Fruit fly (Drosophila melanogaster): Measurements from ENCODE around the gene CG6470.

Gene CG6470

DNA sequence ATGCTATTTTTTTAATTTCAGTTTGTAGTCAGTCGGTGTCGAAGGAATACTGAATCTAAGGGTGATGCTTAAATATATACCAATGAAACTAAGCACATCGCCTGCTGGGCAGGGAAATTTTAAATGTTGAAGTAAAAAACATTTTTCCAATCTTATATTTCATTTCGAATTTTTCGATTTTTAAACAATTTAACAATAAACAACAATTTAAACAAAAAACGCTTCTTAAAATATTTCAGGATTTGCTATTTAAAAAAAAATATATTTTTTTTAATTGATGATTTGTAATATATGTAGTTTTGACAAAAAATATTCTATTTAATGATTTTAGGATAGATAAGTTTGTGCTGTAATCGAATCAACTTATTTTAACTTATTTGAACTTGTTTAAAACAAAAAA lies at the start of gene CG6470:
Gene CG6470 (minus strand): TSS at position 101 of the 400 bp plus-strand sequence.
- no peak for TF ChIP-seq Sin3A (optimal IDR thresholded peaks at IDR 0.05)
- no peak for TF ChIP-seq ttk (optimal IDR thresholded peaks at IDR 0.05)
- no peak for TF ChIP-seq insv (optimal IDR thresholded peaks at IDR 0.05)
- no peak for TF ChIP-seq psq (optimal IDR thresholded peaks at IDR 0.05)
- TF ChIP-seq h (optimal IDR thresholded peaks at IDR 0.05) = no peak
- no peak for TF ChIP-seq Myc (optimal IDR thresholded peaks at IDR 0.05)

DNA sequence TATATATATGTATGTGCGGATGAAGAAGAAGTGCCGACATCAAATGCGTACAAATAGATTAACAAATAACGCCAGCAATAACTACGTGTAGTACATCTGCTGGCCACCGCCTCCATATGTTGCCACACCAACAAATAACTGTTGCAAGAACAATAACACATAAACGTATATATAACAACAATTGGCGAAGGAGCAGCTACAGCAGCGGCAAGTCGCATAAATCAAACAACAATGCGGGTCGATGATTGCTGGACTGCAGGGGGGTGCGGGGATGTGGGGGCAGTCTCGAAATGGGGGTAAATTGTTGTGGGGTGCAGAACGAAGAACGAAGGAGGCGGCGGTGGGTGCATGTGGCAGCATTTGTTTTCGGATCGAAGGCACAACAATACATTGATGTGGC lies 45.9 kb upstream of the CG6470 start:
- TF ChIP-seq psq (optimal IDR thresholded peaks at IDR 0.05) (no peak), ttk (optimal IDR thresholded peaks at IDR 0.05) (no peak), h (optimal IDR thresholded peaks at IDR 0.05) (no peak), Myc (optimal IDR thresholded peaks at IDR 0.05) (no peak), insv (optimal IDR thresholded peaks at IDR 0.05) (no peak), Sin3A (optimal IDR thresholded peaks at IDR 0.05) (no peak)

DNA sequence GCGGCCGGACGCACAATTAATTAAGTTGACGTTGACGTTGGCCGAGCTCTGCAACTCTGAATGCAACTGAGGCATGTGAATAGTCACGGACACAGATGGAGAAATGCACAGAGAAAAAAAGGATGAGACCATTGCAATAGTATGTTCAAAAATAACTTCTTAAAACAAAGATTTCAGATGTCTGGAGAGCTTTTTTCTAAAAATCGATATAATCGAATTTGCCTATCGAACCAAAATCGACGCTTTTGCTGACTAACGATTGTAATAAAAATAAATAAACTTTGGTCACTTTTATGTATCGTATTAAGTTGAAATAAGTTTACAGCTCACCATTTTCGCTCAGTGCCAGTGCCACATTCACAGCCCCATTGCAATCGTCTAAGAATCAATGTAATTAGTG lies 43.9 kb upstream of the CG6470 start:
- no peak for TF ChIP-seq insv (optimal IDR thresholded peaks at IDR 0.05)
- no peak for TF ChIP-seq ttk (optimal IDR thresholded peaks at IDR 0.05)
- TF ChIP-seq Myc (optimal IDR thresholded peaks at IDR 0.05) = no peak
- TF ChIP-seq Sin3A (optimal IDR thresholded peaks at IDR 0.05) = no peak
- no peak for TF ChIP-seq h (optimal IDR thresholded peaks at IDR 0.05)

DNA sequence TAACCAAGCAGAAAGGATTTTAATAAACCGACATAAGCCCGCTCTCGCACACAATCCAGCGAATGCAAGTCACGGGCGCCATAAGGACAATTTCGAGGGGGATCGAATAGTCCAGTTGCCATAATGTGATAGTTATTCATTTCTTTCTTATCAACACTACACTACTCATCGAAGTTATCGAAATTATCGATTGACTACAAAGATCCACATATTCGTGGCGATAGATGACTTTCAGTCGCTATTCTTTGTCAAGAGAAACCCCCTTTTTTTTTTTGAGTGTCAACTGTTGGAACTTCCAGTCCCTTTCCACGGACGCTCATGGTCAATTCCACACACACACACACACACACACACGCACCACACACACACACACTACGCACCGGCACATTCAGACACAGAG lies 39.9 kb upstream of the CG6470 start:
- TF ChIP-seq ttk (optimal IDR thresholded peaks at IDR 0.05) (no peak), insv (optimal IDR thresholded peaks at IDR 0.05) (no peak), psq (optimal IDR thresholded peaks at IDR 0.05) (no peak), Myc (optimal IDR thresholded peaks at IDR 0.05) (no peak), Sin3A (optimal IDR thresholded peaks at IDR 0.05) (no peak), h (optimal IDR thresholded peaks at IDR 0.05) (no peak)

DNA sequence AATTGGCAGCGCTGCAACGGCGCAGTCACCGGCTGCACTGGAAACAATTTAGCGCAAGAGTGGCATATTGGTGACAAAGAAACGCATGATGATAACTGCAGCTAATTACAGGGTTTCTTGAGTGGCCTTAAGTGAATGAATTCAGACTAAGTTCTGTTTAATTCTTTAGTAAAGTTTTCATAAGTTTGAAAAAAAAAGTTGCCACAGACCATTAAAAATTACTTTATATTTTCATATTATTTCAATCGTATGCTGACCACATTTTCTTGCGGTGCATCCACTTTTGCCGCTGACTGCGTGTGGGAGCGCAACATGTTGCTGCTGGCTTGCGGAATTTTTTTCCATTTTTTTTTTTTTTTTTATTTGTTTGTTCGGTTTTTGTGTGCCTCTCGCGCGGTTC lies 37.8 kb upstream of the CG6470 start:
- TF ChIP-seq Sin3A (optimal IDR thresholded peaks at IDR 0.05) (no peak), ttk (optimal IDR thresholded peaks at IDR 0.05) (no peak), insv (optimal IDR thresholded peaks at IDR 0.05) (no peak), Myc (optimal IDR thresholded peaks at IDR 0.05) (no peak), h (optimal IDR thresholded peaks at IDR 0.05) (no peak), psq (optimal IDR thresholded peaks at IDR 0.05) (no peak)

DNA sequence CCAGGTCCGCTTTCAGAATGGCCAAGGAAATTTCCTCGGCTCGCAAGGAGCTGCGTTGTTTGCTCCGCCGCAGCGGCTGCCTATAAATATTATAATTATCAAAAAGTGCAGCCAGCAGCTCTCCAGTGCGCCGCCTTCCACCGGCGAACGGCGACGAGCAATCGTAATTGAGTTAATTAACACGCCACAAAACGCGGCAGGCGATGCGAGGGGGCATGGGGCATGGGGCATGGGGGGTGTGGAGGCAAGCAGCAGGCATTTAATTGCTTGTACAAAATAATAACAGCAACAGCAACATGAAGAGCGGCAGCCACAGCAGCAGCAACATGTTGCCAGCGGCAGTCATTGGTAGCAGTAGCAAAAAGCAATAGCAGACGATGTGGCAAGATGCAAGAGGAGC lies 36.1 kb upstream of the CG6470 start:
- TF ChIP-seq Sin3A (optimal IDR thresholded peaks at IDR 0.05) (no peak), h (optimal IDR thresholded peaks at IDR 0.05) (no peak), Myc (optimal IDR thresholded peaks at IDR 0.05) (no peak), psq (optimal IDR thresholded peaks at IDR 0.05) (no peak), insv (optimal IDR thresholded peaks at IDR 0.05) (no peak), ttk (optimal IDR thresholded peaks at IDR 0.05) (no peak)

DNA sequence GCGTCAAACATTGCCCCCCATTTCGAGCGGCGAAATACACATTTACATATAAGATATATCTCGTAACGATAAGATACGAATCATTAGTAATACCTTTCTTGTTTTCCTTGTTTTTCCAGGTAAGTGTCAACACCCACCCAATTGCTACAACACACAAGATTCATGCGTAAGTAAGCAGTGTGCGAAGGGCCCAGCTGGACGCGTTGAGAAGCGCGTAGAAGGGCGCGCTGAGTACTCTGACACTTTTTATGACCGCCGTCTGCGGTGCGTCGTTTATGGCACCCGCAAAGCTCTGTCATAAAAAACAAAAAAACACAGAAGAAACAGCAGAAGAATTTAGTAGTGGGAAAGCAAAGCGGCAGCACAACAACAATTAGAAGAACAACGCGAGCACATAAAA lies 33.0 kb upstream of the CG6470 start:
- TF ChIP-seq psq (optimal IDR thresholded peaks at IDR 0.05) (no peak), Myc (optimal IDR thresholded peaks at IDR 0.05) (no peak), ttk (optimal IDR thresholded peaks at IDR 0.05) (no peak), Sin3A (optimal IDR thresholded peaks at IDR 0.05) (no peak), h (optimal IDR thresholded peaks at IDR 0.05) (no peak), insv (optimal IDR thresholded peaks at IDR 0.05) (no peak)

DNA sequence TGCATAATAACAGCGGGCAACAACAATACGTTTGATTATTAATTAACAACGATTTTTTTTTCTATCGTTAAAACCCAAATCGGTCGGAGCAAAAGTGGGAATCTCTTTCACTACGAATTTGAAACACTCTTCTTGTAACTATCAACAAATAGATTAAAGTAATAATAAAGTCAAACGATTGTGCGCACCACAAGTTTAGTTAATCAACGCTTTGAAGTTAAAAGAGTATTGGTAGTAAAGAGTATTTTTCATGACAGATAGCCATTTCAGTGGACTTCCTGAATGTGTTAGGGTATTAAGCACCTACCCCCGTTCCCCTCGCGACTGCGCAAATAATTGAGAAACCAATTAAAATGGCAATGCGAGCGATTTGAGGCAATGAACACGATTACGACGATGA lies 32.1 kb upstream of the CG6470 start:
- TF ChIP-seq insv (optimal IDR thresholded peaks at IDR 0.05) = no peak
- no peak for TF ChIP-seq h (optimal IDR thresholded peaks at IDR 0.05)
- TF ChIP-seq Myc (optimal IDR thresholded peaks at IDR 0.05) = no peak
- TF ChIP-seq Sin3A (optimal IDR thresholded peaks at IDR 0.05) = no peak
- TF ChIP-seq psq (optimal IDR thresholded peaks at IDR 0.05) = no peak
- no peak for TF ChIP-seq ttk (optimal IDR thresholded peaks at IDR 0.05)

DNA sequence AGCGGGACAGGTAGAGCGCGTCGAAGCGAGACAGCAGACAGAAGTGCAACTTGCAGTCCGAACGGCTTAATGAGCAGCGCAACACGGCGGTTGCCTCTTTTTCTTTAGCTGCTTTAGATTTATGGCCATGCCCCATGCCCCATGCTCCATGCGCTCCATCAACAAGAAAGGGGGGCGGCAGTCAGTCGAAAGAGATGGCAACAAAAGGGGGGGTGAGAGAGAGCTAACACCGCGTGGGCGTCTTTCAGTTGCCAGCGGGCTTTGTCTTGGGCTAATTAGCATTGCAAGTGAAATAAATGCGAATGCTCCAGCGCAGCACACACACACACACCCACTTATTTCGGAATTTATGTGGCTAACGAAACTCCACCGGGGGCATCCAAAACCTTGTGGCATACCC lies 30.5 kb upstream of the CG6470 start:
- no peak for TF ChIP-seq h (optimal IDR thresholded peaks at IDR 0.05)
- TF ChIP-seq insv (optimal IDR thresholded peaks at IDR 0.05) = no peak
- no peak for TF ChIP-seq ttk (optimal IDR thresholded peaks at IDR 0.05)
- TF ChIP-seq psq (optimal IDR thresholded peaks at IDR 0.05) = no peak

DNA sequence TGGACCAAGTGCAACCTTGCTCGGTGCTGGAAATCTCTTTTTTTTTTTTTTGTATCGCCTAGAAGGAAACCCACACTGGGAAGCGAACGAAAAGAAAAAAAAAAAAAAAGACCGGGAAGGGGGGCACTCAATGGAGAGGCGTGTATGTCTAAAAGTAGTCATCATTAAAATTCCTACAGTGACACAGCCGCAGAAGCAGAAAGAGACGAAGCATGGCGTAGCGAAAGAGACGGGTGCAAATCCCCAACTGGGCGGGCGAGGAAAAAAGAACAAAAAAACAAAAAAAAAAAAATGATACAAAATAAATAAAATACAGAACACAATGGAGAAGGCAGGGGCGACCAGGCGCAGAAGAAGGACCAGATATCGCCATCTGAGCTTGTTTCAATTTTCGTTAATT lies 30.1 kb upstream of the CG6470 start:
- TF ChIP-seq h (optimal IDR thresholded peaks at IDR 0.05) = no peak
- TF ChIP-seq psq (optimal IDR thresholded peaks at IDR 0.05) = no peak
- no peak for TF ChIP-seq ttk (optimal IDR thresholded peaks at IDR 0.05)
- no peak for TF ChIP-seq Myc (optimal IDR thresholded peaks at IDR 0.05)
- no peak for TF ChIP-seq Sin3A (optimal IDR thresholded peaks at IDR 0.05)
- TF ChIP-seq insv (optimal IDR thresholded peaks at IDR 0.05) = no peak

DNA sequence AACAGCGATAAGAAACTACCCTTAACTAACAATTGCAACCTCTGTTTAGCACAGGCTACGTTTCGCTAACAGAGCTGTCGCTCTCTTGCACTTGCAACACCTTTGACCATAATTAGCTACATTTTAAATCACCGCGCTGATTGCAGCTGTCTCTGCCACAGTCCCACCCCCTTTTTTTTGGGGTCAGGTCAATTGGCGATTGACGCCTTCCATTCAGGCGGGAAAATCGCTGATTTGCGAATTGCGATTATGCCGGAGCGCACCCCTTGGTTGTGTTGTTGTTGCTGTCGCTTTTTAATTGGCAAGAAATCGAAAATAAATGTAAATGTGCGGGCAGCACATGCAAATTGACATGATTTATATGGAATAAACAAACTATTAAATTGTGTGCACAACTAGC lies 28.7 kb upstream of the CG6470 start:
- TF ChIP-seq Myc (optimal IDR thresholded peaks at IDR 0.05) (no peak), psq (optimal IDR thresholded peaks at IDR 0.05) (no peak), h (optimal IDR thresholded peaks at IDR 0.05) (no peak), insv (optimal IDR thresholded peaks at IDR 0.05) (no peak), Sin3A (optimal IDR thresholded peaks at IDR 0.05) (no peak), ttk (optimal IDR thresholded peaks at IDR 0.05) (no peak)

DNA sequence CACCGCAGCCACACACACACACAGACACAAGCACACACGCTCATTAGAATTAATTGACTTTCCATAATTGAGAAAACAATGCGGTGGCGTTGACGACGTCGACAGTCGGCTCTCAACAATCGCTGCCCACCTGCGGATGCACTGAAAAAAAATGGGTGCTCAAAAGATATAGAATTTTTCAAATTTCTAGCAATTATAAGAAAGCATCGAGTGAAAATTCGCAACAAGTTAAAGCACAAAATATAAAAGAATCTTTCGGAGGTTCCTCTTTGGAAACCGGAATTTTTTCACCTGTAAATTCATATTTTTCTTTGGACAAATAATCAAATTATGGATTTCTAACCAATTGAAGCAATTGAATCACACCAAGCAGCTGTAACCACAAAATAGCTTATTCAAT lies 27.2 kb upstream of the CG6470 start:
- TF ChIP-seq ttk (optimal IDR thresholded peaks at IDR 0.05) (no peak), Myc (optimal IDR thresholded peaks at IDR 0.05) (no peak), psq (optimal IDR thresholded peaks at IDR 0.05) (no peak), Sin3A (optimal IDR thresholded peaks at IDR 0.05) (no peak), insv (optimal IDR thresholded peaks at IDR 0.05) (no peak), h (optimal IDR thresholded peaks at IDR 0.05) (no peak)

DNA sequence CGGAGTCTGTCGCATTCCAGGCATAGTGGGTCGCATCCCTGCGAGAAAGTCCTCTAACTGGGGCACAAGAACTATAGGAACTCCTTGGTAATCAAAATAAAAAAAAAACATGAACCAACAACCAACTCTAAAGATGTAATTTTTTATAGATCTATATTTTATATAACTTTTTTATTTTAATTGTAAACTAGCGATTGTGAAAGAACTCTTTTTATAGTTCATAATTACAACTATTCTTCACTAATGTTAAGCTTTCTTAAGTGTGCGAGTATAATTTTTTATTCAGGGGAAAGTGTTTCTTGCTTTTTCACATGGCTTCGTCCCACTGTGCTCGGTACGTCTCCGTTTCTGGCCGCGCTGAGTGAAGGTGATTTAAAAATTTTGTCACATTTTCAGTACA lies 25.6 kb upstream of the CG6470 start:
- no peak for TF ChIP-seq Sin3A (optimal IDR thresholded peaks at IDR 0.05)
- TF ChIP-seq insv (optimal IDR thresholded peaks at IDR 0.05) = no peak
- no peak for TF ChIP-seq Myc (optimal IDR thresholded peaks at IDR 0.05)
- TF ChIP-seq psq (optimal IDR thresholded peaks at IDR 0.05) = no peak
- no peak for TF ChIP-seq ttk (optimal IDR thresholded peaks at IDR 0.05)
- no peak for TF ChIP-seq h (optimal IDR thresholded peaks at IDR 0.05)

Measured in Kc167 (cell line).